Fruit fly (Drosophila melanogaster): ENCODE measurements around the gene cu.

cu gene

dm6 chr3R:11177579-11177978, 19.8 kb upstream of the cu start:
- TF ChIP-seq psq (optimal IDR thresholded peaks at IDR 0.05) (no peak), EcR (GFP tag; optimal IDR thresholded peaks at IDR 0.05) (no peak), Dll (optimal IDR thresholded peaks at IDR 0.05) (no peak), usp (GFP tag; optimal IDR thresholded peaks at IDR 0.05) (no peak), CG8478 (optimal IDR thresholded peaks at IDR 0.05) (no peak), pan (optimal IDR thresholded peaks at IDR 0.05) (no peak)

- TF ChIP-seq usp (GFP tag; optimal IDR thresholded peaks at IDR 0.05) (no peak), Dll (optimal IDR thresholded peaks at IDR 0.05) (no peak), psq (optimal IDR thresholded peaks at IDR 0.05) (no peak), pan (optimal IDR thresholded peaks at IDR 0.05) (no peak), EcR (GFP tag; optimal IDR thresholded peaks at IDR 0.05) (no peak), CG8478 (optimal IDR thresholded peaks at IDR 0.05) (no peak)
These were observed 19.1 kb upstream of the cu start for dm6 chr3R:11178300-11178699.

DNA sequence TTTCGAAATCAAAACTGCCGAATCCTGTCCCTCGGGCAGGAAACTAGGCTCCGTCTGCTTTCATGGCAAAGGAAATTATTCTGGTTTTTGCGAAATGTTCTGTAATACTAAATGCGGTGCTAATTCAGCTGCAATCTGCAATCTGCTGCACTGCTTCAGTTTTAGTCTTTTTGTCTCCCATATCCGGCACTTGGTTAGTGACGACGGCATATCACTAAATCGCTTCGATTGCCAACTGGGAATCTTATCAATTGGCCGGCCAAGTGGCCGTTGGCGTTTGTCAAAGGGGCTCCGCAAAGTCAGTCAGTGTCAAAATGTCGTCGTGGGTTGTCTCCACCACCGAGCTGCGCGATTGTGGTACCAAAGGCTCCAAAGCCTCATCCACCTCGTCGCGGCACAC, 1.6 kb upstream of the cu start, which contains the start of gene CG18577:
Gene CG18577 (plus strand): TSS at position 301 of the 400 bp plus-strand sequence.
- TF ChIP-seq pan (optimal IDR thresholded peaks at IDR 0.05) (no peak), CG8478 (optimal IDR thresholded peaks at IDR 0.05) (no peak), Dll (optimal IDR thresholded peaks at IDR 0.05) (no peak), psq (optimal IDR thresholded peaks at IDR 0.05) (no peak), usp (GFP tag; optimal IDR thresholded peaks at IDR 0.05) (no peak), EcR (GFP tag; optimal IDR thresholded peaks at IDR 0.05) (no peak)

DNA sequence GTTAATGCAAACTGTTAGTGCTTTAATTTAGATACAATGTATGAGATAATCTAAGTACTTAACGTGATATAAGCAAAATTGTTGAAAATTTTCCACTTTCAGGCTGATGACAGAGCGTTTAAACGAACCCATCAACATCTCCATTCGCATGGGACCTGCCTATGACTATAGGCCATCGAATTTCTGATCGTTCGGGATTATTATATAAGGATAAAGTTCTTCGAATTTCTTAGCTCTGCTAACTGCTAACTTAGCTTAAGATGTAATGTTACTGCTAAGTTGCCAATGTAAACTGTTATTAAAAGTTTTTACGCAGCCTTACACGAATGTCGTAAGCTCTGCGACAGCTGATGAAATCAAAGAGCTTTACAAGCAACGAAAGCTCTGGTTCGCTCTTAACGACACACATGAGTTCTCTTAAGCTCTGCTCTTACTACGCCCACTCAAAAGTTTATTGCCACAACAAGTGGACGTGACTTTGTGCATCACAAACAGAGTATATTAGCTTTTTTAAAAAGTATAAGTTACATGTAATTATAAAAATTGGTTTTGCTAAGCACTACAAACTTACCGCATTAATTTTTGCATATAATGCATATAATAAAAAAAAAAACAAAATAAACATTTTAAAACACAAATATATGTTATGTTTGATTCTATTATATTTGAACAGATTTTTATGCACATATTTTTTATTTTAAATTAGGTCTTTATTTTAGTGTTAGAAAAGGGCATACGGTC, 574 bp upstream of the cu start:
- no peak for TF ChIP-seq usp (GFP tag; optimal IDR thresholded peaks at IDR 0.05)
- TF ChIP-seq pan (optimal IDR thresholded peaks at IDR 0.05): no peak
- TF ChIP-seq psq (optimal IDR thresholded peaks at IDR 0.05): no peak

- TF ChIP-seq CG8478 (optimal IDR thresholded peaks at IDR 0.05) (no peak), EcR (GFP tag; optimal IDR thresholded peaks at IDR 0.05) (peak in 1 of 2 experiments; percentile 1), usp (GFP tag; optimal IDR thresholded peaks at IDR 0.05) (no peak), Dll (optimal IDR thresholded peaks at IDR 0.05) (no peak), psq (optimal IDR thresholded peaks at IDR 0.05) (no peak)
These were observed 675 bp downstream of the cu start for dm6 chr3R:11198062-11198472.

dm6 chr3R:11199227-11199835, 1.9 kb downstream of the cu start:
- TF ChIP-seq EcR (GFP tag; optimal IDR thresholded peaks at IDR 0.05) (no peak), psq (optimal IDR thresholded peaks at IDR 0.05) (no peak), usp (GFP tag; optimal IDR thresholded peaks at IDR 0.05) (no peak), Dll (optimal IDR thresholded peaks at IDR 0.05) (no peak), CG8478 (optimal IDR thresholded peaks at IDR 0.05) (no peak), pan (optimal IDR thresholded peaks at IDR 0.05) (no peak)

DNA sequence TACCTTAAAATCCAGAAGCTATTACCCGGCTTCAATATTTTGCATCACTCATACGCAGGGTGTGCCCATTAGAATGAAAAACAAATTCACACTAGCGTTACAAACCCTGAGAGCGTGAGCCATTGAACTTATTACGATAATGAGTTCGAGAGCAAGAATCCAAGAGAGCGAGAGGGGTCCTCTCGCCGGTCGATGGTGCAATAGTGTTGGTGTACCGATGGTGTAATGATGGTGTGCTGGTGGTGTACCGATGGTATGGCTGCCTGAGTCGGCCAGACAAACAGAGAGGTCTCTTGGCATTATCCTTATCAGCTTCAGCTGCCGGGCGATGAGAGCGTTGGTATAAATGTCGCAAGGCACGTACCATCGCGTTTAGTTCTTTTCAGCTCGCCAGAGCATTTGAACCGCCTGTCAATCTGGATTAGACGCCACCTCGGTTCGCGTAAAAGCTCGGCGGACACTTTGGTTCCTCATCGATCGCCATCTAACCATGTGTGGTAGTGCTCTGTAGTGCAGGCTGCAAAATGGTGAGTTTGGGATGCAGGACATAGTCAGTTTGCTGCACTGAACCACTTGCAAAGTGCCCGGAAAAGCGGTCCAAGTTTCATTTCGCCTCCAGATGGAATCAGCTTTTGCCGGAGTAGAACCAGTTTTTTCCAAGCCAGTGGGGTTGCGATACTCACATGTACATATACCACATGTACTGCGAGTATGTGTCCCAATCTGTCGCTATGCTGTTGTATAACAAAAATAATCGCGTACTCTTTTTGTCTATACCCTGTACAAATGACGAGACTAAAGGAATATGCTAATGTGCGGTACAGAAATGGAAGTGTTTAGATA, 2.9 kb downstream of the cu start:
- no peak for TF ChIP-seq usp (GFP tag; optimal IDR thresholded peaks at IDR 0.05)
- peak in 1 of 2 experiments; percentile 74 for TF ChIP-seq EcR (GFP tag; optimal IDR thresholded peaks at IDR 0.05)
- TF ChIP-seq CG8478 (optimal IDR thresholded peaks at IDR 0.05): no peak
- no peak for TF ChIP-seq Dll (optimal IDR thresholded peaks at IDR 0.05)
- no peak for TF ChIP-seq pan (optimal IDR thresholded peaks at IDR 0.05)
- no peak for TF ChIP-seq psq (optimal IDR thresholded peaks at IDR 0.05)

- no peak for TF ChIP-seq Dll (optimal IDR thresholded peaks at IDR 0.05)
- no peak for TF ChIP-seq EcR (GFP tag; optimal IDR thresholded peaks at IDR 0.05)
- peak; percentile 88 for TF ChIP-seq pan (optimal IDR thresholded peaks at IDR 0.05)
- no peak for TF ChIP-seq psq (optimal IDR thresholded peaks at IDR 0.05)
- no peak for TF ChIP-seq usp (GFP tag; optimal IDR thresholded peaks at IDR 0.05)
- TF ChIP-seq CG8478 (optimal IDR thresholded peaks at IDR 0.05): no peak
These were observed 3.6 kb downstream of the cu start for dm6 chr3R:11200885-11201421.

DNA sequence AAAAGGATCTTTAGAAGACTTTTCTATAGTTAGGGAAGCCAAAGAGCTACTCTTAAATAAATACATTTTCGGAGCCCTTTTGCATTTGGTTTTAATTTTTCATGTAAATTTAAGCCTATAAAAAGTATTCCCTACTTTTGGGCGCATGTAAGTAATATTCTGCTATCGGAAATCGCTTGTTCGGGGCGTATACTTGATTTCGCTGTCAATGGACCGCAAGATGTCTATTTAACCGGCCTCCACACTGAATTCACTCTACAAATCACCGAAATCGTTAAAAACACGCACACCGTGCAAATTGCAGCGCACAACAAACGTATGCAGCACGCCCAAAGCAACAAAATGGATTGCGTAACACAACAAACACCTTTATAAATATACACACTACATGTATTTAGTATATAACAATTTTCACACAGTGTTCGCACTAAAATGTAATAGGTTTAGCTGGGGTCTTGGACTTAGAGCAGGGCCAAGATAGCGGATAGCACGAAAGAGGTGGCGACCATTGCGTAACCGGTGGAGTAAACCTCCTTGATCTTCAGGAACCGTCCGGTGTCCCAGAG, 11.5 kb downstream of the cu start:
- no peak for TF ChIP-seq Dll (optimal IDR thresholded peaks at IDR 0.05)

DNA sequence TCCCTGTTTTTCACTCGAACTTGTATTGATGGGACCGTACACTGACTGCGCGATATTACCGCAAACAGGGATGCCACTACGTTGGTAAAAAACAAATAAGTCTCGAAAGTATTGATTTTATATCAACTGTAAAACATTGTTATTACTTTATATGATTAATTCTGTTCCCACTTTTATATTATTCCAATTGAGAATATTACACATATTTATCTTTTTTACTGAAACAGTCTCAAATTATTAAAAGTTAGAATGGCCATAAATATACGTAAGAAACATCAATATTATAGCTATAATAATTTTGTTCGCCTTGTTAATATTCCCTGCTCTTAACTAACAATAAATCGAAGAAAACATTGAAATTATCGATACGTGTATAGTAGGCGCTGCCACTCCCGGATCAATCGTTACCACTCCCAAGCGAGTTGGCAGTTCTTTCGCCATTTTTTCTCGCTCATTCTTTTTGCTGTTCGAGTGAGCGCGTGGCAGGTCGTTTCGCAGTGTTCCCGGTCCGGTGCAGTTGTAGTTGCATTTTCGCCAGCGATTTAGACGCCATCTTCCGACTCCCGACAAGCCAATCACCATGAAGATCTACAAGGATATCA, 12.5 kb downstream of the cu start, which contains the start of the genes SdhC and Tctp:
Gene SdhC (minus strand): TSS at position 49 of the 602 bp plus-strand sequence.
Gene Tctp (plus strand): TSS at position 447 of the 602 bp plus-strand sequence.
- TF ChIP-seq EcR (GFP tag; optimal IDR thresholded peaks at IDR 0.05): no peak
- TF ChIP-seq pan (optimal IDR thresholded peaks at IDR 0.05): no peak

DNA sequence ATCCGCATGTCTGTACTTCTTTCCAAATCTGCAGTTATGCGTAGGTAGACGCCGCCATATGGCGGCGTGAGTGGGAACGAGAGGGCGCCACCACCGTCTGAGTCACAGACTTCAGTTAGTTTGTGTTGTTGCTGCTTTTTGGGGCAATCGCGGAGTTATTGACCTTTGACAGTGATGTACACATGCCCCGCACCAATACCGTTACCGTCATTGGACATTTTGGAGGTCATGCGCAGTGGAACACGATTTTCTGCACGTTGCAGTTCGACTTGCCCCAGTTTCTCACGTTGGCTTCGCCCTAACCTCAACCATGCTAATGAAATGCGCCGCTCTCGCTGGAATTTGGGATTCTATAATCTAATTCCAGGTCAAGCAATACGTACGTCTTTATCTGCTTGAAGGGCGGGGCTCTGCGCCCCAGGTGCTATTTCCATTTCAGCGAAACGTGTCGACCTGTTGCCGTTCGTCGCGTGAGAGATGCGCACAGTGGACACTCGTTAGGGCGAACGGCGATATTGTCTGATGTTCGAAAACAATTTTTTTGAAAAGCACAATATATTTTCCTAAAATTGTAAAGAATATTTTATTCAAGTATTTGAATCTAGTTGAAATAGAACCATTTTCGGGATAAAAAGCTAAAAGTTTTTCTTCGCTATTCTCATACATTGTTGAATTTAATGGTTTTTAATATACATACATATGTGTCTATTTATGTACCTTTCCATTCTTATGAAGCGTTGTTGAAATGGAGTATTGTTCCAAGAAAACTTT, 14.1 kb downstream of the cu start:
- TF ChIP-seq pan (optimal IDR thresholded peaks at IDR 0.05) (no peak), Dll (optimal IDR thresholded peaks at IDR 0.05) (no peak), usp (GFP tag; optimal IDR thresholded peaks at IDR 0.05) (no peak), CG8478 (optimal IDR thresholded peaks at IDR 0.05) (no peak), psq (optimal IDR thresholded peaks at IDR 0.05) (no peak), EcR (GFP tag; optimal IDR thresholded peaks at IDR 0.05) (no peak)
